Worm (Caenorhabditis elegans): ENCODE measurements around the gene R31.2.
A peak's percentile ranks its signal among the peaks of the same experiment; 100 is the strongest.

Gene R31.2

ce11 chrV:11893975-11894374 lies 23.4 kb upstream of the R31.2 start, which contains the start of gene K12G11.6:
TSS of gene K12G11.6 (plus strand) at chrV:11894331.
- TF ChIP-seq F57A8.1 (GFP tag; optimal IDR thresholded peaks at IDR 0.05): no peak
- TF ChIP-seq lag-1 (GFP tag; IDR thresholded peaks at IDR 0.05): no peak
- TF ChIP-seq egrh-3 (GFP tag; IDR thresholded peaks at IDR 0.05): no peak
- TF ChIP-seq aptf-3 (GFP tag; IDR thresholded peaks at IDR 0.05): no peak
- no peak for TF ChIP-seq gei-17 (GFP tag; optimal IDR thresholded peaks at IDR 0.05)
- TF ChIP-seq madf-3 (GFP tag; IDR thresholded peaks at IDR 0.05): no peak
- no peak for TF ChIP-seq ceh-27 (GFP tag; optimal IDR thresholded peaks at IDR 0.05)
- TF ChIP-seq mes-4 (tag; optimal IDR thresholded peaks at IDR 0.05): no peak
- TF ChIP-seq Y53F4B.3 (GFP tag; IDR thresholded peaks at IDR 0.05): no peak
- no peak for TF ChIP-seq nhr-120 (GFP tag; IDR thresholded peaks at IDR 0.05)
- TF ChIP-seq B0019.2 (GFP tag; conservative IDR thresholded peaks at IDR 0.05): no peak

- TF ChIP-seq K11D2.4 (GFP tag; IDR thresholded peaks at IDR 0.05) (no peak), ekl-4 (GFP tag; IDR thresholded peaks at IDR 0.05) (no peak), snpc-1.3 (tag; optimal IDR thresholded peaks at IDR 0.05; ENCODE audit: insufficient read depth) (no peak), egl-18 (GFP tag; IDR thresholded peaks at IDR 0.05) (no peak), F22D6.2 (tag; optimal IDR thresholded peaks at IDR 0.05) (no peak), ceh-58 (GFP tag; IDR thresholded peaks at IDR 0.05) (no peak), K12H6.12 (tag; optimal IDR thresholded peaks at IDR 0.05) (no peak), B0336.3 (GFP tag; IDR thresholded peaks at IDR 0.05) (peak; percentile 43; the same call in 1 of the 2 replicates), nhr-90 (tag; optimal IDR thresholded peaks at IDR 0.05) (no peak), mcd-1 (GFP tag; IDR thresholded peaks at IDR 0.05) (peak; percentile 48; the same call in 1 of the 2 replicates), mel-28 (tag; optimal IDR thresholded peaks at IDR 0.05; ENCODE audit: borderline replicate concordance) (no peak), bed-2 (GFP tag; IDR thresholded peaks at IDR 0.05) (0 out of 2 replicates have a peak, but pooled peaks have one; percentile 14), lsl-1 (GFP tag; optimal IDR thresholded peaks at IDR 0.05) (no peak), attf-5 (GFP tag; optimal IDR thresholded peaks at IDR 0.05) (peak; percentile 53), F55B11.4 (tag; optimal IDR thresholded peaks at IDR 0.05; ENCODE audit: borderline replicate concordance, insufficient read depth) (no peak), rpc-1 (optimal IDR thresholded peaks at IDR 0.05) (no peak), rpc-1 (tag; optimal IDR thresholded peaks at IDR 0.05) (no peak), F49E8.2 (tag; optimal IDR thresholded peaks at IDR 0.05; ENCODE audit: insufficient read depth) (no peak), lsy-27 (tag; optimal IDR thresholded peaks at IDR 0.05; ENCODE audit: borderline replicate concordance, insufficient read depth) (no peak), ama-1 (optimal IDR thresholded peaks at IDR 0.05) (no peak), ama-1 (GFP tag; optimal IDR thresholded peaks at IDR 0.05) (no peak), tbx-9 (tag; optimal IDR thresholded peaks at IDR 0.05; ENCODE audit: borderline replicate concordance) (no peak), lin-54 (GFP tag; optimal IDR thresholded peaks at IDR 0.05) (peak; percentile 64), ZK185.1 (tag; optimal IDR thresholded peaks at IDR 0.05; ENCODE audit: poor library complexity, severe bottlenecking) (no peak), efl-1 (GFP tag; optimal IDR thresholded peaks at IDR 0.05) (peak; percentile 91), F52B5.7 (tag; optimal IDR thresholded peaks at IDR 0.05) (no peak), ceh-79 (tag; optimal IDR thresholded peaks at IDR 0.05) (no peak), madf-6 (GFP tag; IDR thresholded peaks at IDR 0.05) (peak; percentile 88), C17E4.6 (GFP tag; IDR thresholded peaks at IDR 0.05) (no peak), xnd-1 (tag; optimal IDR thresholded peaks at IDR 0.05) (peak; percentile 53), attf-3 (GFP tag; conservative IDR thresholded peaks at IDR 0.05) (no peak), ztf-28 (GFP tag; IDR thresholded peaks at IDR 0.05) (0 out of 2 replicates have a peak, but pooled peaks have one; percentile 39), F10E7.11 (tag; optimal IDR thresholded peaks at IDR 0.05) (no peak), lin-35 (GFP tag; optimal IDR thresholded peaks at IDR 0.05) (peak in 1 of 3 experiments; percentile 32), B0261.1 (tag; optimal IDR thresholded peaks at IDR 0.05) (no peak), Y67H2A.10 (GFP tag; conservative IDR thresholded peaks at IDR 0.05) (no peak), hmg-1.2 (GFP tag; IDR thresholded peaks at IDR 0.05) (peak; percentile 40)
Measured at ce11 chrV:11896322-11896898, 21.0 kb upstream of the R31.2 start.

All from whole organism, young adult.